Fruit fly (Drosophila melanogaster) whole organism, prepupa: Measurements from ENCODE around the gene RagA-B.

Experiments
- CG10669 ChIP-seq: fragments of 200-800 bp; sonication (Bioruptor generic); optimal IDR thresholded peaks from 3 replicates; lab custom pipeline; 2018; ENCODE audit warnings: missing biosample characterization, mild to moderate bottlenecking, missing genetic modification characterization, moderate library complexity
- CG11762 ChIP-seq: fragments of 200-800 bp; sonication (Bioruptor generic); optimal IDR thresholded peaks from 3 replicates; lab custom pipeline; 2016; ENCODE audit warnings: missing biosample characterization, missing genetic modification characterization; ENCODE audit not compliant: insufficient read depth
- Ets21C ChIP-seq: fragments of 200-800 bp; sonication (Bioruptor generic); optimal IDR thresholded peaks from 3 replicates; lab custom pipeline; 2016; ENCODE audit warnings: missing biosample characterization, missing genetic modification characterization
- Gug ChIP-seq: fragments of 200-800 bp; sonication (Bioruptor generic); IDR thresholded peaks from 2 replicates; pipeline ENCODE4 v1.3.6; 2022; ENCODE audit warnings: missing biosample characterization, missing genetic modification characterization
- Lpt ChIP-seq: fragments of 200-800 bp; sonication (Bioruptor generic); optimal IDR thresholded peaks from 3 replicates; lab custom pipeline; 2016; ENCODE audit warnings: missing biosample characterization, missing genetic modification characterization
- achi ChIP-seq: fragments of 200-800 bp; sonication (Bioruptor generic); optimal IDR thresholded peaks from 3 replicates; lab custom pipeline; 2016; ENCODE audit warnings: missing biosample characterization, missing genetic modification characterization
- dsx ChIP-seq: fragments of 200-800 bp; optimal IDR thresholded peaks from 3 replicates; lab custom pipeline; 2019; ENCODE audit warnings: missing biosample characterization, mild to moderate bottlenecking, missing genetic modification characterization, moderate library complexity; ENCODE audit not compliant: poor library complexity, severe bottlenecking
- eg ChIP-seq: fragments of 200-800 bp; sonication (Bioruptor generic); IDR thresholded peaks from 3 replicates; pipeline ENCODE4 v1.3.6; 2022; ENCODE audit warnings: missing biosample characterization, missing genetic modification characterization
- salr ChIP-seq, 2 experiments: fragments of 200-800 bp; sonication (Bioruptor generic); optimal IDR thresholded peaks; 3 replicates each; lab custom pipeline; 2016 to 2018; ENCODE audit warnings: missing biosample characterization in 2 of 2, missing genetic modification characterization in 2 of 2, mild to moderate bottlenecking in 1 of 2
- vri ChIP-seq: fragments of 200-800 bp; sonication (Bioruptor generic); optimal IDR thresholded peaks from 3 replicates; lab custom pipeline; 2016; ENCODE audit warnings: missing biosample characterization, mild to moderate bottlenecking, missing genetic modification characterization

DNA sequence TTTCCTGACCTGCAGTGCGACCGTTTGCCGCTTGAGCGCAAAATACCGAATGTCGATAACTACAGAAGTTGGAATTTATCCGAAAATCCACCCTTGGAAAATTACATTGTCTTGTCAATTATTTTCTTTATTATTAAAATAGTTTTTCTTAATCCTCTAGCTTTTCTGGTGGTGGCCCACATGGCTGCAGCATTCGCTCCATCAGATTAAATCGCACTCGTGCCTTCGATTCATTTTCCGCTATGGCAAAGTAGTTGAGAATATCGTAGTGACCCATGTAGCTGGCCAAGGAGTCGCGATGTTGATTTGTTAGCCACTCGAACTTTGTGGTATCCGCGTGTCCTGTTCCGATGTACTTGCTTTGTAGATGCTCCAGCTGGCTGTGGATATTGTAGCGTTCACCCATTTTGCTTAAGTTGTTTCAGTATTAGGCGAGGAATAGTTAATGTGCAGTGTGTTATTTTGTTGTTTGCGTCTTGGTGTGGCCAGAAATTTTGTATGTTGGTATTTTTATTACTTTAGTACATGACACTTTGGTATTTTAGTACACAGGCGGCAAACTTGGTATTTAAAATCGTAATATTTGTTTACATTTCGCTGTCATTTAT, 30.8 kb upstream of the RagA-B start, which contains the start of the genes Kcmf1, Sf3b5 and CG11986:
- TF ChIP-seq CG10669 (GFP tag; lab: Kevin White, UChicago) (no peak), Ets21C (no peak), Lpt (GFP tag; lab: Kevin White, UChicago) (no peak), Gug (GFP tag; lab: Robert Waterston, UW) (no peak), CG11762 (GFP tag; lab: Kevin White, UChicago) (no peak), dsx (GFP tag; lab: Kevin White, UChicago) (no peak), achi (no peak), vri (GFP tag; lab: Kevin White, UChicago) (no peak), eg (GFP tag; lab: Robert Waterston, UW) (no peak), salr (GFP tag; optimal IDR thresholded peaks at IDR 0.05; lab: Kevin White, UChicago) (no peak)
